Worm (Caenorhabditis elegans) whole organism, young adult: ENCODE data around the gene Y45G5AM.7.

Source experiments
- B0261.1 ChIP-seq: sonication (generic microtip); optimal IDR thresholded peaks from 2 replicates; lab custom pipeline; 2016; ENCODE audit warnings: mild to moderate bottlenecking, missing genetic modification characterization, moderate library complexity, missing compliant biosample characterization
- D2030.7 ChIP-seq: fragments of 200-800 bp; sonication (Bioruptor generic); IDR thresholded peaks from 2 replicates; pipeline ENCODE4 v1.3.6; 2022; ENCODE audit warnings: missing genetic modification reagents, missing genetic modification characterization, missing compliant biosample characterization
- F33H1.4 ChIP-seq: fragments of 200-800 bp; sonication (Bioruptor generic); IDR thresholded peaks from 2 replicates; pipeline ENCODE4 v1.3.6; 2022; ENCODE audit warnings: missing genetic modification reagents, missing genetic modification characterization, missing compliant biosample characterization
- F52B5.7 ChIP-seq: sonication (generic microtip); optimal IDR thresholded peaks from 2 replicates; lab custom pipeline; 2016; ENCODE audit warnings: mild to moderate bottlenecking, missing genetic modification characterization, missing compliant biosample characterization
- F57A8.1 ChIP-seq: fragments of 200-800 bp; sonication (Bioruptor generic); optimal IDR thresholded peaks from 2 replicates; lab custom pipeline; 2018; ENCODE audit warnings: mild to moderate bottlenecking, missing genetic modification characterization, moderate library complexity, missing compliant biosample characterization
- T07F8.4 ChIP-seq: sonication (generic microtip); optimal IDR thresholded peaks from 2 replicates; lab custom pipeline; 2016; ENCODE audit warnings: mild to moderate bottlenecking, missing genetic modification characterization, moderate library complexity, missing compliant biosample characterization
- Y79H2A.3 ChIP-seq: fragments of 200-800 bp; sonication (Bioruptor generic); conservative IDR thresholded peaks from 2 replicates; pipeline ENCODE4 v1.3.6; 2022; ENCODE audit warnings: missing genetic modification reagents, missing genetic modification characterization, missing compliant biosample characterization
- ama-1 ChIP-seq, 3 experiments: fragments of 150-350 bp in 1 of 3; sonication (generic microtip) in 2 of 3; optimal IDR thresholded peaks; 2 replicates each; lab custom pipeline; 2014 to 2018; ENCODE audit warnings: missing biosample characterization in 2 of 3, missing genetic modification characterization in 2 of 3, missing genetic modification reagents in 2 of 3
- attf-3 ChIP-seq: fragments of 200-800 bp; sonication (Bioruptor generic); conservative IDR thresholded peaks from 2 replicates; pipeline ENCODE4 v1.3.6; 2022; ENCODE audit warnings: missing genetic modification reagents, missing genetic modification characterization, missing compliant biosample characterization
- attf-5 ChIP-seq: fragments of 200-800 bp; sonication (Bioruptor generic); optimal IDR thresholded peaks from 2 replicates; lab custom pipeline; 2018; ENCODE audit warnings: mild to moderate bottlenecking, missing genetic modification characterization, missing compliant biosample characterization
- attf-6 ChIP-seq: fragments of 200-800 bp; sonication (Bioruptor generic); IDR thresholded peaks from 2 replicates; pipeline ENCODE4 v1.3.6; 2022; ENCODE audit warnings: missing genetic modification reagents, missing genetic modification characterization, missing compliant biosample characterization
- ccch-3 ChIP-seq: fragments of 200-800 bp; sonication (Bioruptor generic); optimal IDR thresholded peaks from 2 replicates; lab custom pipeline; 2018; ENCODE audit warnings: mild to moderate bottlenecking, missing genetic modification characterization, missing compliant biosample characterization
- cebp-2 ChIP-seq: fragments of 200-800 bp; sonication (Bioruptor generic); IDR thresholded peaks from 2 replicates; pipeline ENCODE4 v1.3.6; 2022; ENCODE audit warnings: missing genetic modification characterization, missing compliant biosample characterization
- ceh-100 ChIP-seq: fragments of 200-800 bp; sonication (Bioruptor generic); IDR thresholded peaks from 2 replicates; pipeline ENCODE4 v1.3.6; 2022; ENCODE audit warnings: missing genetic modification reagents, missing genetic modification characterization, missing compliant biosample characterization
- ceh-27 ChIP-seq: fragments of 200-800 bp; sonication (Bioruptor generic); optimal IDR thresholded peaks from 2 replicates; lab custom pipeline; 2018; ENCODE audit warnings: mild to moderate bottlenecking, missing genetic modification characterization, moderate library complexity, missing compliant biosample characterization
- ceh-40 ChIP-seq: fragments of 200-800 bp; sonication (Bioruptor generic); IDR thresholded peaks from 2 replicates; pipeline ENCODE4 v1.3.6; 2022; ENCODE audit warnings: missing genetic modification characterization, missing compliant biosample characterization
- ceh-79 ChIP-seq: sonication (generic microtip); optimal IDR thresholded peaks from 2 replicates; lab custom pipeline; 2017; ENCODE audit warnings: mild to moderate bottlenecking, missing genetic modification characterization, missing compliant biosample characterization
- ceh-91 ChIP-seq: fragments of 200-800 bp; sonication (Bioruptor generic); IDR thresholded peaks from 2 replicates; pipeline ENCODE4 v1.3.6; 2022; ENCODE audit warnings: missing genetic modification reagents, missing genetic modification characterization, missing compliant biosample characterization
- dox-1 ChIP-seq: fragments of 200-800 bp; sonication (Bioruptor generic); IDR thresholded peaks from 2 replicates; pipeline ENCODE4 v1.3.6; 2022; ENCODE audit warnings: missing genetic modification reagents, missing genetic modification characterization, missing compliant biosample characterization
- dpff-1 ChIP-seq: sonication (generic microtip); optimal IDR thresholded peaks from 2 replicates; lab custom pipeline; 2017; ENCODE audit warnings: mild to moderate bottlenecking, missing genetic modification characterization, missing compliant biosample characterization
- dpl-1 ChIP-seq: fragments of 150-350 bp; optimal IDR thresholded peaks from 2 replicates; lab custom pipeline; 2014; ENCODE audit warnings: missing biosample characterization, missing genetic modification reagents, missing genetic modification characterization
- egl-18 ChIP-seq: fragments of 200-800 bp; sonication (Bioruptor generic); IDR thresholded peaks from 2 replicates; pipeline ENCODE4 v1.3.6; 2022; ENCODE audit warnings: missing genetic modification reagents, missing genetic modification characterization, missing compliant biosample characterization
- ets-4 ChIP-seq: fragments of 200-800 bp; sonication (Bioruptor generic); optimal IDR thresholded peaks from 2 replicates; lab custom pipeline; 2018; ENCODE audit warnings: mild to moderate bottlenecking, missing genetic modification characterization, missing compliant biosample characterization
- fkh-3 ChIP-seq: sonication (generic microtip); optimal IDR thresholded peaks from 2 replicates; lab custom pipeline; 2016; ENCODE audit warnings: mild to moderate bottlenecking, missing genetic modification characterization, missing compliant biosample characterization
- gei-17 ChIP-seq: fragments of 200-800 bp; sonication (Bioruptor generic); optimal IDR thresholded peaks from 2 replicates; lab custom pipeline; 2018; ENCODE audit warnings: mild to moderate bottlenecking, missing genetic modification characterization, missing compliant biosample characterization
- hlh-26 ChIP-seq: fragments of 200-800 bp; sonication (Bioruptor generic); conservative IDR thresholded peaks from 2 replicates; pipeline ENCODE4 v1.3.6; 2022; ENCODE audit warnings: missing genetic modification reagents, missing genetic modification characterization, missing compliant biosample characterization
- lin-54 ChIP-seq: fragments of 200-800 bp; sonication (Bioruptor generic); optimal IDR thresholded peaks from 2 replicates; lab custom pipeline; 2018; ENCODE audit warnings: mild to moderate bottlenecking, missing genetic modification characterization, missing compliant biosample characterization
- lsl-1 ChIP-seq: fragments of 200-800 bp; sonication (Bioruptor generic); optimal IDR thresholded peaks from 2 replicates; lab custom pipeline; 2018; ENCODE audit warnings: mild to moderate bottlenecking, missing genetic modification characterization, moderate library complexity, missing compliant biosample characterization
- lsy-27 ChIP-seq: sonication (generic microtip); optimal IDR thresholded peaks from 2 replicates; lab custom pipeline; 2017; ENCODE audit warnings: missing genetic modification characterization, mild to moderate bottlenecking, missing compliant biosample characterization, antibody characterized with exemption, missing genotype, borderline replicate concordance; ENCODE audit not compliant: insufficient read depth
- madf-10 ChIP-seq: sonication (generic microtip); optimal IDR thresholded peaks from 2 replicates; lab custom pipeline; 2016; ENCODE audit warnings: mild to moderate bottlenecking, missing genetic modification characterization, missing compliant biosample characterization
- madf-3 ChIP-seq: fragments of 200-800 bp; sonication (Bioruptor generic); IDR thresholded peaks from 2 replicates; pipeline ENCODE4 v1.3.6; 2022; ENCODE audit warnings: missing genetic modification reagents, missing genetic modification characterization, missing compliant biosample characterization
- madf-6 ChIP-seq: fragments of 200-800 bp; sonication (Bioruptor generic); IDR thresholded peaks from 2 replicates; pipeline ENCODE4 v1.3.6; 2022; ENCODE audit warnings: missing genetic modification reagents, missing genetic modification characterization, missing compliant biosample characterization
- madf-8 ChIP-seq: fragments of 200-800 bp; sonication (Bioruptor generic); conservative IDR thresholded peaks from 2 replicates; pipeline ENCODE4 v1.3.6; 2022; ENCODE audit warnings: missing genetic modification reagents, missing genetic modification characterization, missing compliant biosample characterization
- mxl-1 ChIP-seq: sonication (generic microtip); optimal IDR thresholded peaks from 2 replicates; lab custom pipeline; 2016; ENCODE audit warnings: missing genetic modification characterization, missing compliant biosample characterization
- nfyb-1 ChIP-seq: fragments of 200-800 bp; sonication (Bioruptor generic); IDR thresholded peaks from 2 replicates; pipeline ENCODE4 v1.3.6; 2022; ENCODE audit warnings: missing genetic modification reagents, missing genetic modification characterization, missing compliant biosample characterization
- nhr-90 ChIP-seq: sonication (generic microtip); optimal IDR thresholded peaks from 2 replicates; lab custom pipeline; 2016; ENCODE audit warnings: missing genotype, mild to moderate bottlenecking, missing genetic modification characterization, missing compliant biosample characterization
- rec-8 ChIP-seq, 2 experiments: sonication (generic microtip); optimal IDR thresholded peaks; 2 replicates each; lab custom pipeline; 2016; ENCODE audit warnings: mild to moderate bottlenecking in 2 of 2, missing genetic modification characterization in 2 of 2, missing genetic modification reagents in 2 of 2, missing genotype in 2 of 2, missing biosample characterization in 1 of 2, missing compliant biosample characterization in 1 of 2, moderate library complexity in 1 of 2
- rpc-1 ChIP-seq, 2 experiments: fragments of 150-350 bp in 1 of 2; sonication (generic microtip) in 1 of 2; optimal IDR thresholded peaks; 2 replicates each; lab custom pipeline; 2014 to 2018; ENCODE audit warnings: missing biosample characterization in 1 of 2, missing genetic modification characterization in 1 of 2, missing genetic modification reagents in 1 of 2, missing genotype in 1 of 2
- snpc-1.1 ChIP-seq: sonication (generic microtip); optimal IDR thresholded peaks from 2 replicates; lab custom pipeline; 2017; ENCODE audit warnings: missing genetic modification characterization, mild to moderate bottlenecking, missing compliant biosample characterization, antibody characterized with exemption, moderate library complexity, missing genotype, missing genetic modification reagents; ENCODE audit not compliant: insufficient read depth
- snpc-3.4 ChIP-seq: sonication (generic microtip); optimal IDR thresholded peaks from 2 replicates; lab custom pipeline; 2017; ENCODE audit warnings: missing genetic modification characterization, mild to moderate bottlenecking, missing compliant biosample characterization, antibody characterized with exemption, moderate library complexity, missing genotype, missing genetic modification reagents
- sptf-2 ChIP-seq: fragments of 200-800 bp; sonication (Bioruptor generic); optimal IDR thresholded peaks from 2 replicates; lab custom pipeline; 2018; ENCODE audit warnings: mild to moderate bottlenecking, missing genetic modification characterization, missing compliant biosample characterization
- tbx-9 ChIP-seq: sonication (generic microtip); optimal IDR thresholded peaks from 2 replicates; lab custom pipeline; 2016; ENCODE audit warnings: borderline replicate concordance, missing genetic modification characterization, inconsistent platforms, missing compliant biosample characterization
- xnd-1 ChIP-seq: sonication (generic microtip); optimal IDR thresholded peaks from 2 replicates; lab custom pipeline; 2016; ENCODE audit warnings: missing genotype, missing genetic modification reagents, missing genetic modification characterization, missing compliant biosample characterization
- ztf-25 ChIP-seq: fragments of 200-800 bp; sonication (Bioruptor generic); IDR thresholded peaks from 2 replicates; pipeline ENCODE4 v1.3.6; 2022; ENCODE audit warnings: missing genetic modification reagents, missing genetic modification characterization, missing compliant biosample characterization
- ztf-26 ChIP-seq: sonication (generic microtip); optimal IDR thresholded peaks from 2 replicates; lab custom pipeline; 2017; ENCODE audit warnings: missing genetic modification characterization, missing compliant biosample characterization

Gene Y45G5AM.7

DNA sequence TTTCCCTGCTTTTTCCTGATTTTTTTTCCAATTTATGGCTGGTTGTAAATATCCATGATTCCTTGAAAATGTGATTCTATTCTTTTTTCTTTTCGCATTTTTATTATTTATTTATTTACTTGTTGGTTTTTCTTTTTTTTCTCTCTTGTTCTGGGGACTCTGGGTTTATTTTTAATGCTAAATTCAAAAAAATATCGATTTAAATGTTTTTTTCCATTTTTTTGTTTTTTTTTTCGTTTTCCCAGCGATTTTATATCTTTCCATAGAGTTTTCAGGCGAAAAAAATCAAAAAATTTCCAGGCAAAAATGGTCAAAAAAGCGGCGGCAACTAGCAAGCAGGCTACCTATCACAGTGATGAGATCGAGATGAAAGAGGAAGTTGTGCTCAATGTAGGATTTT lies 29.1 kb upstream of the Y45G5AM.7 start, which contains the start of gene rpac-40:
rpac-40 (plus strand) TSS at position 301 of the 400 bp plus-strand sequence.
- TF ChIP-seq B0261.1: no peak
- 0 out of 2 replicates have a peak, but pooled peaks have one; percentile 10 for TF ChIP-seq madf-6 (GFP tag; lab: Robert Waterston, UW)

DNA sequence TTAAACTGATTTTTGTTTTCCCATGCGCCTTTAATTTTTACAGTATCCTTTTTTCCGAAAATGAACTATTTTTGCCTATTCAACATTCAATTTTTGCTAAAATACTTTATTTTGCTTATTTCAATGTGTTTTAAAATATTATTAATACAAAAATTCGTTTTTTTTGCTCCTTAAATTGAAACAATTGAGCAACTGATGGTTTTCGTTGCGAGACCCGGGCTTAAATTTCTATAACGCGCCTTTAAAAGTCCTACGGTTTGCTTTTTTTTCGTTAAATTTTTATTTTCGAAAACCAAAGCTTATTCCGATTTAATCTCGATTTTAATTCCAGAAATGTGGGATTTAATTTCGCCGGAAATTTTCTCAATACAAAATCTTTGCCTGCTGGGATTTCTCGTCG lies 25.2 kb upstream of the Y45G5AM.7 start, which contains the start of gene algn-5:
algn-5 (plus strand) TSS at position 295 of the 400 bp plus-strand sequence.
- TF ChIP-seq rec-8 (tag; optimal IDR thresholded peaks at IDR 0.05; lab: Kevin White, UChicago) (no peak), F33H1.4 (GFP tag; lab: Robert Waterston, UW) (peak; percentile 86), lsy-27 (no peak), ceh-91 (GFP tag; lab: Robert Waterston, UW) (0 out of 2 replicates have a peak, but pooled peaks have one; percentile 10), ztf-26 (tag; lab: Kevin White, UChicago) (no peak), T07F8.4 (tag; lab: Kevin White, UChicago) (no peak), attf-6 (no peak), ceh-27 (GFP tag; lab: Kevin White, UChicago) (no peak), madf-10 (tag; lab: Kevin White, UChicago) (no peak), attf-5 (GFP tag; lab: Kevin White, UChicago) (no peak), fkh-3 (tag; lab: Kevin White, UChicago) (no peak), gei-17 (GFP tag; lab: Kevin White, UChicago) (no peak), ceh-40 (GFP tag; lab: Robert Waterston, UW) (no peak), ztf-25 (GFP tag; lab: Robert Waterston, UW) (no peak), madf-3 (GFP tag; lab: Robert Waterston, UW) (no peak), snpc-1.1 (tag; lab: Kevin White, UChicago) (no peak), sptf-2 (GFP tag; lab: Kevin White, UChicago) (no peak), attf-3 (GFP tag; lab: Robert Waterston, UW) (no peak), dpl-1 (GFP tag; lab: Kevin White, UChicago) (no peak), lsl-1 (peak; percentile 90), mxl-1 (tag; lab: Kevin White, UChicago) (no peak), madf-8 (no peak), ccch-3 (GFP tag; lab: Kevin White, UChicago) (no peak), madf-6 (GFP tag; lab: Robert Waterston, UW) (peak; percentile 71), dox-1 (no peak), ama-1 (optimal IDR thresholded peaks at IDR 0.05; lab: Kevin White, UChicago) (no peak), ama-1 (GFP tag; optimal IDR thresholded peaks at IDR 0.05; lab: Kevin White, UChicago) (no peak), cebp-2 (GFP tag; lab: Robert Waterston, UW) (no peak), ceh-79 (tag; lab: Kevin White, UChicago) (no peak), Y79H2A.3 (no peak), dpff-1 (tag; lab: Kevin White, UChicago) (no peak), xnd-1 (tag; lab: Kevin White, UChicago) (peak; percentile 76), rpc-1 (optimal IDR thresholded peaks at IDR 0.05; lab: Kevin White, UChicago) (no peak), rpc-1 (tag; optimal IDR thresholded peaks at IDR 0.05; lab: Kevin White, UChicago) (no peak), F52B5.7 (tag; lab: Kevin White, UChicago) (no peak), nhr-90 (tag; lab: Kevin White, UChicago) (no peak), nfyb-1 (GFP tag; lab: Robert Waterston, UW) (no peak), ceh-100 (GFP tag; lab: Robert Waterston, UW) (no peak), F57A8.1 (GFP tag; lab: Kevin White, UChicago) (no peak), snpc-3.4 (tag; lab: Kevin White, UChicago) (no peak), lin-54 (no peak), D2030.7 (GFP tag; lab: Robert Waterston, UW) (peak; percentile 44; the same call in 1 of the 2 replicates), hlh-26 (GFP tag; lab: Robert Waterston, UW) (no peak), egl-18 (GFP tag; lab: Robert Waterston, UW) (no peak), ets-4 (GFP tag; lab: Kevin White, UChicago) (no peak), tbx-9 (tag; lab: Kevin White, UChicago) (no peak)
